Worm (Caenorhabditis elegans) whole organism, early embryonic: ENCODE data around the gene C39F7.5.

Source experiments
- B0310.2 ChIP-seq: sonication (generic microtip); optimal IDR thresholded peaks from 2 replicates; lab custom pipeline; 2016; ENCODE audit warnings: mild to moderate bottlenecking, missing genetic modification characterization, missing compliant biosample characterization
- ama-1 ChIP-seq: fragments of 150-350 bp; optimal IDR thresholded peaks from 2 replicates; lab custom pipeline; 2014
- ceh-36 ChIP-seq: sonication (generic microtip); optimal IDR thresholded peaks from 2 replicates; lab custom pipeline; 2016; ENCODE audit warnings: missing genetic modification characterization, inconsistent platforms, missing compliant biosample characterization
- ets-7 ChIP-seq: sonication (generic microtip); optimal IDR thresholded peaks from 2 replicates; lab custom pipeline; 2016; ENCODE audit warnings: missing genotype, missing genetic modification characterization, missing compliant biosample characterization
- flt-1 ChIP-seq: fragments of 200-800 bp; sonication (Bioruptor generic); IDR thresholded peaks from 2 replicates; pipeline ENCODE4 v1.3.6; 2022; ENCODE audit warnings: missing genetic modification characterization, missing compliant biosample characterization
- hmbx-1 ChIP-seq: sonication (generic microtip); optimal IDR thresholded peaks from 2 replicates; lab custom pipeline; 2016; ENCODE audit warnings: mild to moderate bottlenecking, missing genetic modification characterization, missing compliant biosample characterization
- hnd-1 ChIP-seq: sonication (generic microtip); optimal IDR thresholded peaks from 2 replicates; lab custom pipeline; 2016; ENCODE audit warnings: missing genetic modification characterization, missing compliant biosample characterization
- pes-1 ChIP-seq: fragments of 200-800 bp; sonication (Bioruptor generic); IDR thresholded peaks from 2 replicates; pipeline ENCODE4 v1.3.6; 2022; ENCODE audit warnings: missing genetic modification reagents, missing genetic modification characterization, missing compliant biosample characterization
- scrt-1 ChIP-seq: fragments of 200-800 bp; sonication (Bioruptor generic); IDR thresholded peaks from 2 replicates; pipeline ENCODE4 v1.3.6; 2022; ENCODE audit warnings: missing genetic modification characterization, missing compliant biosample characterization
- sea-1 ChIP-seq: fragments of 200-800 bp; sonication (Bioruptor generic); conservative IDR thresholded peaks from 2 replicates; pipeline ENCODE4 v1.3.6; 2022; ENCODE audit warnings: missing genetic modification characterization, missing compliant biosample characterization
- tbx-37 ChIP-seq: fragments of 200-800 bp; sonication (Bioruptor generic); conservative IDR thresholded peaks from 2 replicates; pipeline ENCODE4 v1.3.6; 2022; ENCODE audit warnings: missing genetic modification reagents, missing genetic modification characterization, missing compliant biosample characterization
- tra-4 ChIP-seq: sonication (generic microtip); optimal IDR thresholded peaks from 2 replicates; lab custom pipeline; 2017; ENCODE audit warnings: missing genetic modification characterization, missing compliant biosample characterization

ce11 chrV:1235355-1235754, 29.2 kb upstream of the C39F7.5 start, which contains the start of gene madd-2:
- TF ChIP-seq ama-1 (no peak), ceh-36 (tag; lab: Kevin White, UChicago) (no peak), ets-7 (tag; lab: Kevin White, UChicago) (no peak), sea-1 (no peak), tra-4 (no peak), hnd-1 (tag; lab: Kevin White, UChicago) (no peak), pes-1 (GFP tag; lab: Robert Waterston, UW) (no peak), flt-1 (GFP tag; lab: Robert Waterston, UW) (no peak), hmbx-1 (tag; lab: Kevin White, UChicago) (no peak), scrt-1 (GFP tag; lab: Robert Waterston, UW) (no peak), tbx-37 (GFP tag; lab: Robert Waterston, UW) (no peak), B0310.2 (tag; lab: Kevin White, UChicago) (no peak)
